Fruit fly (Drosophila melanogaster) whole organism, wandering third instar larva: ENCODE data around the gene CG32440.

Experiments
- Jra ChIP-seq: sonication (Bioruptor generic); optimal IDR thresholded peaks from 2 replicates; lab custom pipeline; 2016; ENCODE audit warnings: missing biosample characterization, missing genetic modification characterization
- Vsx2 ChIP-seq: fragments of 200-300, 225-300 bp; sonication (Bioruptor generic); optimal IDR thresholded peaks from 2 replicates; lab custom pipeline; 2018; ENCODE audit warnings: missing biosample characterization, missing genetic modification characterization; ENCODE audit not compliant: partially characterized antibody
- fru ChIP-seq: fragments of 200-800 bp; sonication (Bioruptor generic); optimal IDR thresholded peaks from 3 replicates; lab custom pipeline; 2016; ENCODE audit warnings: missing biosample characterization, mild to moderate bottlenecking, missing genetic modification characterization

DNA sequence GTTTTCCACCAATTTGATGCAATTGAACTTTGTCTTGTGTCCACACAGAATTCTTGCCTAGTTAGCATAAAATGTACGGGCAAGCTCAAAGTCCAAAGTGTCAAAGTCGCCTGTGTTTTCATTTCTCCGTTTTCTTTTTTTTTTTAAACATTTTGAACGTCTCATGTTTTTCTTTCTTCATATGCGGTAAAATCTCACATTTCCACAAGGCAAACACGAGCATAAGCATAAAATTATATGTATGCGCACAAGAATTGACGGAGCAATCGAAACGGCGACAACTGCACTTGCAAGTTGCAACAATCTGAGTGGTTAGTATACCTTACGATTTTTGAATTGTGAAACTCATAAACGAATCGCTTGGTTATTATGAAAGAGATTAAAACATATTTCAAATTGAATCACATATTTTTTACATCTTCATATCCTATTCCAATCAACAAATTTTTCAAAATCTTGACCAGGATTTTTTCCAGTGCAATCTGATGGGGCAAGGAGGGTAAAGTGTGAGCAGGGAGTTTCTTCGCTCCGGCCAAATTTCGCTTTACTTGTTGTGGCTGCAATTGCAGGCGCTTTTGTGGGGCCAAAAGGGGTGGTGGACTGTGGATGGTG is 4.1 kb downstream of the CG32440 start:
- TF ChIP-seq Jra (GFP tag; lab: Kevin White, UChicago) (no peak), fru (no peak), Vsx2 (GFP tag; lab: Kevin White, UChicago) (no peak)
